Worm (Caenorhabditis elegans): Measurements from ENCODE around the gene fic-1.
A peak's percentile ranks its signal among the peaks of the same experiment; 100 is the strongest.

- TF ChIP-seq dmd-8 (GFP tag; IDR thresholded peaks at IDR 0.05) (no peak), mep-1 (tag; optimal IDR thresholded peaks at IDR 0.05) (peak; percentile 66)
Measured at ce11 chrIV:10975968-10976367, 38.7 kb downstream of the fic-1 start.

All from whole organism, L4 larva.